Worm (Caenorhabditis elegans): ENCODE measurements around the gene aagr-3.

Gene aagr-3

ce11 chrV:9730743-9731706, 1.7 kb upstream of the aagr-3 start (continued):
- no peak for TF ChIP-seq pag-3 (tag; optimal IDR thresholded peaks at IDR 0.05; ENCODE audit: borderline replicate concordance, insufficient read depth)
- peak; percentile 96 for TF ChIP-seq vab-15 (tag; optimal IDR thresholded peaks at IDR 0.05)
- no peak for TF ChIP-seq sptf-1 (tag; optimal IDR thresholded peaks at IDR 0.05)
- peak; percentile 11 for TF ChIP-seq nhr-12 (tag; optimal IDR thresholded peaks at IDR 0.05)
- peak; percentile 97 for TF ChIP-seq tbx-2 (tag; optimal IDR thresholded peaks at IDR 0.05)
- peak; percentile 60 for TF ChIP-seq lir-3 (tag; optimal IDR thresholded peaks at IDR 0.05; ENCODE audit: poor library complexity)
- TF ChIP-seq irx-1 (tag; optimal IDR thresholded peaks at IDR 0.05) = peak; percentile 87
- peak; percentile 98 for TF ChIP-seq swsn-7 (tag; optimal IDR thresholded peaks at IDR 0.05)
- TF ChIP-seq tlp-1 (tag; optimal IDR thresholded peaks at IDR 0.05) = no peak
- peak; percentile 91 for TF ChIP-seq unc-130 (tag; optimal IDR thresholded peaks at IDR 0.05)
- no peak; the same call in 1 of the 2 replicates for TF ChIP-seq unc-98 (GFP tag; IDR thresholded peaks at IDR 0.05)
- peak; percentile 87 for TF ChIP-seq pax-3 (tag; optimal IDR thresholded peaks at IDR 0.05)
- no peak for TF ChIP-seq nhr-28 (tag; optimal IDR thresholded peaks at IDR 0.05)
- peak; percentile 100 for TF ChIP-seq lin-14 (GFP tag; optimal IDR thresholded peaks at IDR 0.05)
- peak; percentile 74 to 97 for TF ChIP-seq mdl-1 (tag; optimal IDR thresholded peaks at IDR 0.05)
- peak; percentile 41 for TF ChIP-seq nhr-11 (tag; optimal IDR thresholded peaks at IDR 0.05)
- peak; percentile 83 for TF ChIP-seq mab-9 (GFP tag; IDR thresholded peaks at IDR 0.05)
- TF ChIP-seq rnt-1 (tag; optimal IDR thresholded peaks at IDR 0.05) = peak; percentile 70
- peak; percentile 91 for TF ChIP-seq dsc-1 (tag; optimal IDR thresholded peaks at IDR 0.05)
- peak; percentile 89 for TF ChIP-seq nhr-19 (GFP tag; conservative IDR thresholded peaks at IDR 0.05)
- peak; percentile 94 for TF ChIP-seq nhr-77 (tag; optimal IDR thresholded peaks at IDR 0.05)
- peak; percentile 80 for TF ChIP-seq snpc-4 (tag; optimal IDR thresholded peaks at IDR 0.05)
- peak; percentile 60 for TF ChIP-seq lin-15B (tag; optimal IDR thresholded peaks at IDR 0.05)
- peak; percentile 87 for TF ChIP-seq sox-4 (tag; optimal IDR thresholded peaks at IDR 0.05)
- peak; percentile 23 for TF ChIP-seq ces-1 (GFP tag; optimal IDR thresholded peaks at IDR 0.05)
- peak; percentile 87 for TF ChIP-seq ceh-88 (GFP tag; IDR thresholded peaks at IDR 0.05)
- peak; percentile 95 to 99 for TF ChIP-seq lsy-2 (tag; optimal IDR thresholded peaks at IDR 0.05)
- no peak for TF ChIP-seq ceh-90 (tag; optimal IDR thresholded peaks at IDR 0.05)
- peak; percentile 91 for TF ChIP-seq elt-2 (tag; optimal IDR thresholded peaks at IDR 0.05)
- TF ChIP-seq Y116A8C.19 (tag; optimal IDR thresholded peaks at IDR 0.05; ENCODE audit: borderline replicate concordance) = no peak
- no peak for TF ChIP-seq ets-5 (GFP tag; IDR thresholded peaks at IDR 0.05)
- peak; percentile 25 for TF ChIP-seq zag-1 (tag; optimal IDR thresholded peaks at IDR 0.05)
- TF ChIP-seq dpl-1 (GFP tag; optimal IDR thresholded peaks at IDR 0.05) = peak; percentile 65 to 77 (median 68)
- peak; percentile 99 for TF ChIP-seq snu-23 (GFP tag; optimal IDR thresholded peaks at IDR 0.05)

DNA sequence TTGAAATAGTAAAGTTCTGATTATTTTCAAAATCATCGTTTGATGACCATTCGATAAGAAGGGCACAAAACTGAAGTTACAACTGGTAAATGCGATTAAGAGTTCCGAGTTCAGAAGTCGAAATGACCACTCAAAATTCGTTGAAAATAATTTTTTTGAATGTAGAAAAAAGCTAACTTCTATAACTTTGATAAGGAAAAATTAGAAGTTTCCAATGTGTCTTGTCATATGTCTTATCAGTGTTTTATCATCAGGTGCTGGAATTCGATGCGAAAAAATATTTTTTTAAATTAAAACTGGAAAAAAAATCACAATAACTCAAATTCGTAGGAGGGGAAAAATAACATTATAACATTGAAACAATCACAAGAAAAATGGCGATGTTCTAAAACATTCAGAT, 3.6 kb downstream of the aagr-3 start:
- TF ChIP-seq lin-35 (GFP tag; optimal IDR thresholded peaks at IDR 0.05) (peak in 1 of 2 experiments; percentile 8), isw-1 (GFP tag; IDR thresholded peaks at IDR 0.05) (no peak), elt-2 (tag; optimal IDR thresholded peaks at IDR 0.05) (peak; percentile 21), unc-30 (tag; optimal IDR thresholded peaks at IDR 0.05) (no peak), zag-1 (tag; optimal IDR thresholded peaks at IDR 0.05) (no peak)

DNA sequence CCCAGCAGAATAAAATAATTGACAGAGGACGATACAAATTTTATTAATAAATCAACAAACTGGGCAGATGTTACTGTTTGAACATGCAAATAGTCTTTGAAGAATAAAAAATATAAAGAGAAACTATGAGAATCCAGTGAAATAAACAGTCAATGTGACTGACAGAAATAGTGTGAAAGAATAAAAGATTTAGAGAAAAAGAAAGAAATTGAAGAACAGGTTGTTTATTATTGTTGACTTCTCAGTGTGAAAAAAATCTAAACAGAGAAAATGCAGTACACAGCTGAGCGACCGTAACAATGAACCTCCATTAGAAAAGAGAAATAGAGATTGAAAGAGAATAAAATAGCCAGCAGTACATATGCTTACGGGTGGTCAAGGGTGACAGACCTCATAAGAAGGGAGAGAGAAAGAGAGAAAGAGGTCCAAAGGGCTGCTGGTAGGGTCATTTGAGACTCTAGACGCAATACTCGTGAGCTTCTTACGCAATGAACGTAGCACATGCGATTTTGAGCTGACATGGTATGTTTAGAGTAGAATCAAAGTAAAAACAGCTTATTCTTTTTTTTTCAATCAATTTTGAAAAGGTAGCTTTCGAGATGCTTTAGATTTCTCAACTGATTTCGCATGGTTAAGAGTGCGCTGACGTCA, 5.2 kb downstream of the aagr-3 start, which contains the start of gene slcr-46.3:
Gene slcr-46.3 (minus strand): TSS at position 86 of the 651 bp plus-strand sequence.
- no peak for TF ChIP-seq ces-1 (GFP tag; optimal IDR thresholded peaks at IDR 0.05)
- peak; percentile 13 for TF ChIP-seq C16A3.4 (tag; optimal IDR thresholded peaks at IDR 0.05)
- TF ChIP-seq lin-14 (GFP tag; optimal IDR thresholded peaks at IDR 0.05) = peak; percentile 42
- TF ChIP-seq dpl-1 (GFP tag; optimal IDR thresholded peaks at IDR 0.05) = peak in 1 of 3 experiments; percentile 5
- TF ChIP-seq C34B4.2 (tag; optimal IDR thresholded peaks at IDR 0.05) = no peak
- peak; percentile 21 for TF ChIP-seq snu-23 (GFP tag; optimal IDR thresholded peaks at IDR 0.05)
- TF ChIP-seq mdl-1 (tag; optimal IDR thresholded peaks at IDR 0.05) = no peak
- TF ChIP-seq efl-3 (GFP tag; optimal IDR thresholded peaks at IDR 0.05) = no peak
- TF ChIP-seq dsc-1 (tag; optimal IDR thresholded peaks at IDR 0.05) = no peak
- TF ChIP-seq nhr-85 (tag) = peak; percentile 76
- TF ChIP-seq efl-1 (optimal IDR thresholded peaks at IDR 0.05) = no peak
- TF ChIP-seq efl-1 (GFP tag; optimal IDR thresholded peaks at IDR 0.05 in 1 of 2) = no peak
- peak; percentile 25 for TF ChIP-seq blmp-1 (tag; optimal IDR thresholded peaks at IDR 0.05)
- no peak for TF ChIP-seq alr-1 (tag; optimal IDR thresholded peaks at IDR 0.05; ENCODE audit: borderline replicate concordance)
- TF ChIP-seq unc-130 (tag; optimal IDR thresholded peaks at IDR 0.05) = no peak
- no peak for TF ChIP-seq nhr-71 (tag; optimal IDR thresholded peaks at IDR 0.05)
- no peak for TF ChIP-seq nhr-90 (tag; optimal IDR thresholded peaks at IDR 0.05; ENCODE audit: poor library complexity)
